Fruit fly (Drosophila melanogaster): ENCODE data around the gene odd.

dm6 chr2L:3602589-3602988, 4.0 kb downstream of the odd start:
- TF ChIP-seq pan (optimal IDR thresholded peaks at IDR 0.05): no peak
- TF ChIP-seq Sp1 (GFP tag; optimal IDR thresholded peaks at IDR 0.05): no peak
- no peak for TF ChIP-seq br (GFP tag; optimal IDR thresholded peaks at IDR 0.05)
- TF ChIP-seq N (GFP tag; optimal IDR thresholded peaks at IDR 0.05): no peak
- no peak for TF ChIP-seq rgr (GFP tag; optimal IDR thresholded peaks at IDR 0.05)
- no peak for TF ChIP-seq psq (GFP tag; optimal IDR thresholded peaks at IDR 0.05)
- no peak for TF ChIP-seq HLH106 (tag; optimal IDR thresholded peaks at IDR 0.05)
- no peak for TF ChIP-seq h (GFP tag; optimal IDR thresholded peaks at IDR 0.05)
- no peak for TF ChIP-seq CG9705 (GFP tag; optimal IDR thresholded peaks at IDR 0.05)
- TF ChIP-seq CG32264 (GFP tag; optimal IDR thresholded peaks at IDR 0.05): no peak
- no peak for TF ChIP-seq OdsH (GFP tag; optimal IDR thresholded peaks at IDR 0.05)
- no peak for TF ChIP-seq lola (GFP tag; optimal IDR thresholded peaks at IDR 0.05)
- no peak for TF ChIP-seq Hr78 (GFP tag; optimal IDR thresholded peaks at IDR 0.05)
- TF ChIP-seq CrebA (GFP tag; optimal IDR thresholded peaks at IDR 0.05; ENCODE audit: borderline replicate concordance): no peak
